Fruit fly (Drosophila melanogaster) whole organism, pupa: ENCODE measurements around the gene Dsk.

Experiments used
- CG12605 ChIP-seq: fragments of 200-800 bp; sonication (Bioruptor generic); IDR thresholded peaks from 2 replicates; pipeline ENCODE4 v1.3.6; 2022; ENCODE audit warnings: missing biosample characterization, missing genetic modification characterization
- CG4496 ChIP-seq: fragments of 200-800 bp; sonication (Bioruptor generic); IDR thresholded peaks from 3 replicates; pipeline ENCODE4 v1.3.6; 2022; ENCODE audit warnings: missing biosample characterization, missing genetic modification characterization

dm6 chr3R:4190160-4190559, at the start of gene Dsk:
- no peak for TF ChIP-seq CG12605
- no peak for TF ChIP-seq CG4496 (GFP tag; lab: Robert Waterston, UW)
